Worm (Caenorhabditis elegans) whole organism, L1 larva: ENCODE measurements around the gene F23A7.5.

Source experiments
- C04F5.9 ChIP-seq: sonication (generic microtip); optimal IDR thresholded peaks from 2 replicates; lab custom pipeline; 2016; ENCODE audit warnings: missing genetic modification characterization, missing compliant biosample characterization
- F16B12.6 ChIP-seq: fragments of 150-350 bp; optimal IDR thresholded peaks from 2 replicates; lab custom pipeline; 2014; ENCODE audit warnings: missing biosample characterization, missing genetic modification characterization
- Y116A8C.19 ChIP-seq: sonication (generic microtip); optimal IDR thresholded peaks from 2 replicates; lab custom pipeline; 2016; ENCODE audit warnings: missing compliant biosample characterization, missing genetic modification characterization, borderline replicate concordance
- aha-1 ChIP-seq: fragments of 150-350 bp; optimal IDR thresholded peaks from 2 replicates; lab custom pipeline; 2014; ENCODE audit warnings: missing biosample characterization, missing genetic modification characterization
- aly-2 ChIP-seq: fragments of 150-350 bp; optimal IDR thresholded peaks from 2 replicates; lab custom pipeline; 2014; ENCODE audit warnings: missing biosample characterization, missing genetic modification characterization
- blmp-1 ChIP-seq: fragments of 150-350 bp; optimal IDR thresholded peaks from 2 replicates; lab custom pipeline; 2014; ENCODE audit warnings: missing biosample characterization, missing genetic modification characterization
- ceh-88 ChIP-seq: fragments of 200-800 bp; sonication (Bioruptor generic); IDR thresholded peaks from 2 replicates; pipeline ENCODE4 v1.3.6; 2022; ENCODE audit warnings: missing genetic modification characterization, missing compliant biosample characterization
- ces-1 ChIP-seq: fragments of 150-350 bp; optimal IDR thresholded peaks from 2 replicates; lab custom pipeline; 2014; ENCODE audit warnings: missing biosample characterization, missing genetic modification reagents, missing genetic modification characterization
- dpl-1 ChIP-seq, 3 experiments: fragments of 150-350 bp in 2 of 3; sonication (generic microtip) in 1 of 3; optimal IDR thresholded peaks; 2 replicates each; lab custom pipeline; 2014 to 2017; ENCODE audit warnings: missing biosample characterization in 3 of 3, missing genetic modification characterization in 3 of 3, missing genetic modification reagents in 3 of 3
- dsc-1 ChIP-seq: sonication (generic microtip); optimal IDR thresholded peaks from 2 replicates; lab custom pipeline; 2016; ENCODE audit warnings: mild to moderate bottlenecking, missing genetic modification characterization, missing compliant biosample characterization
- efl-3 ChIP-seq: fragments of 200-800 bp; sonication (Bioruptor generic); optimal IDR thresholded peaks from 2 replicates; lab custom pipeline; 2018; ENCODE audit warnings: mild to moderate bottlenecking, missing genetic modification characterization, missing compliant biosample characterization
- elt-2 ChIP-seq: sonication (generic microtip); optimal IDR thresholded peaks from 2 replicates; lab custom pipeline; 2016; ENCODE audit warnings: missing genetic modification characterization, mild to moderate bottlenecking, inconsistent platforms, missing compliant biosample characterization, missing genetic modification reagents
- elt-3 ChIP-seq, 6 experiments: fragments of 150-350 bp in 1 of 6; sonication (generic microtip); optimal IDR thresholded peaks; 2 replicates each; lab custom pipeline; 2017 to 2018; ENCODE audit warnings: missing biosample characterization in 6 of 6, missing genetic modification characterization in 6 of 6, inconsistent platforms in 1 of 6
- fkh-4 ChIP-seq: sonication (generic microtip); optimal IDR thresholded peaks from 2 replicates; lab custom pipeline; 2016; ENCODE audit warnings: missing compliant biosample characterization, missing genetic modification characterization, borderline replicate concordance
- fkh-8 ChIP-seq: sonication (generic microtip); optimal IDR thresholded peaks from 2 replicates; lab custom pipeline; 2016; ENCODE audit warnings: mild to moderate bottlenecking, missing genetic modification characterization, missing compliant biosample characterization
- grh-1 ChIP-seq: fragments of 200-800 bp; sonication (Bioruptor generic); IDR thresholded peaks from 2 replicates; pipeline ENCODE4 v1.3.6; 2022; ENCODE audit warnings: missing genetic modification reagents, missing genetic modification characterization, missing compliant biosample characterization
- lin-14 ChIP-seq: fragments of 200-800 bp; sonication (Bioruptor generic); optimal IDR thresholded peaks from 2 replicates; lab custom pipeline; 2018; ENCODE audit warnings: mild to moderate bottlenecking, missing genetic modification characterization, moderate library complexity, missing compliant biosample characterization
- lin-15B ChIP-seq: fragments of 150-350 bp; sonication (generic microtip); optimal IDR thresholded peaks from 3 replicates; lab custom pipeline; 2014; ENCODE audit warnings: missing biosample characterization, missing genetic modification characterization
- lin-35 ChIP-seq, 2 experiments: fragments of 150-350 bp; optimal IDR thresholded peaks; 2 replicates each; lab custom pipeline; 2014; ENCODE audit warnings: missing biosample characterization in 2 of 2, missing genetic modification characterization in 2 of 2, missing genetic modification reagents in 2 of 2
- lin-39 ChIP-seq: fragments of 150-350 bp; optimal IDR thresholded peaks from 2 replicates; lab custom pipeline; 2014; ENCODE audit warnings: missing biosample characterization, missing genetic modification reagents, missing genetic modification characterization
- lir-3 ChIP-seq: sonication (generic microtip); optimal IDR thresholded peaks from 2 replicates; lab custom pipeline; 2016; ENCODE audit warnings: mild to moderate bottlenecking, missing genetic modification characterization, moderate library complexity, missing compliant biosample characterization; ENCODE audit not compliant: poor library complexity
- lsy-2 ChIP-seq, 2 experiments: fragments of 150-350 bp; optimal IDR thresholded peaks; 2 replicates each; lab custom pipeline; 2014; ENCODE audit warnings: missing biosample characterization in 2 of 2, missing genetic modification characterization in 2 of 2
- mab-9 ChIP-seq: fragments of 200-800 bp; sonication (Bioruptor generic); IDR thresholded peaks from 2 replicates; pipeline ENCODE4 v1.3.6; 2022; ENCODE audit warnings: missing genetic modification reagents, missing genetic modification characterization, missing compliant biosample characterization
- mep-1 ChIP-seq: fragments of 150-350 bp; optimal IDR thresholded peaks from 2 replicates; lab custom pipeline; 2014; ENCODE audit warnings: missing biosample characterization, missing genetic modification characterization
- nhr-12 ChIP-seq: sonication (generic microtip); optimal IDR thresholded peaks from 2 replicates; lab custom pipeline; 2017; ENCODE audit warnings: missing biosample characterization, missing genetic modification characterization
- nhr-19 ChIP-seq: fragments of 200-800 bp; sonication (Bioruptor generic); conservative IDR thresholded peaks from 2 replicates; pipeline ENCODE4 v1.3.6; 2022; ENCODE audit warnings: missing genetic modification characterization, missing compliant biosample characterization
- nhr-20 ChIP-seq: sonication (generic microtip); optimal IDR thresholded peaks from 2 replicates; lab custom pipeline; 2016; ENCODE audit warnings: mild to moderate bottlenecking, missing genetic modification characterization, missing compliant biosample characterization
- nhr-237 ChIP-seq: fragments of 150-350 bp; optimal IDR thresholded peaks from 2 replicates; lab custom pipeline; 2014; ENCODE audit warnings: missing biosample characterization, missing genetic modification characterization
- nhr-28 ChIP-seq: fragments of 150-350 bp; optimal IDR thresholded peaks from 2 replicates; lab custom pipeline; 2014; ENCODE audit warnings: missing biosample characterization, missing genetic modification characterization
- nhr-71 ChIP-seq: sonication (generic microtip); optimal IDR thresholded peaks from 2 replicates; lab custom pipeline; 2016; ENCODE audit warnings: mild to moderate bottlenecking, missing genetic modification characterization, moderate library complexity, missing compliant biosample characterization
- nhr-85 ChIP-seq: sonication (generic microtip); peaks from one replicate; lab custom pipeline; 2016; ENCODE audit warnings: missing genetic modification characterization, inconsistent platforms, missing compliant biosample characterization
- nhr-90 ChIP-seq: sonication (generic microtip); optimal IDR thresholded peaks from 2 replicates; lab custom pipeline; 2016; ENCODE audit warnings: mild to moderate bottlenecking, missing genetic modification characterization, missing compliant biosample characterization; ENCODE audit not compliant: poor library complexity
- pag-3 ChIP-seq: sonication (generic microtip); optimal IDR thresholded peaks from 2 replicates; lab custom pipeline; 2017; ENCODE audit warnings: missing genetic modification characterization, mild to moderate bottlenecking, missing compliant biosample characterization, antibody characterized with exemption, borderline replicate concordance; ENCODE audit not compliant: insufficient read depth
- skn-1 ChIP-seq: fragments of 150-350 bp; optimal IDR thresholded peaks from 2 replicates; lab custom pipeline; 2014; ENCODE audit warnings: missing biosample characterization, missing genetic modification characterization
- snpc-4 ChIP-seq: fragments of 150-350 bp; optimal IDR thresholded peaks from 2 replicates; lab custom pipeline; 2014; ENCODE audit warnings: missing biosample characterization, missing genetic modification characterization
- snu-23 ChIP-seq: sonication (generic microtip); optimal IDR thresholded peaks from 2 replicates; lab custom pipeline; 2016; ENCODE audit warnings: missing genetic modification characterization, missing compliant biosample characterization
- sox-4 ChIP-seq: sonication (generic microtip); optimal IDR thresholded peaks from 2 replicates; lab custom pipeline; 2016; ENCODE audit warnings: missing genetic modification characterization, missing compliant biosample characterization
- sptf-1 ChIP-seq: fragments of 150-350 bp; optimal IDR thresholded peaks from 2 replicates; lab custom pipeline; 2014; ENCODE audit warnings: missing biosample characterization, missing genetic modification characterization
- unc-130 ChIP-seq: fragments of 150-350 bp; optimal IDR thresholded peaks from 2 replicates; lab custom pipeline; 2017; ENCODE audit warnings: missing biosample characterization, missing genetic modification characterization, inconsistent platforms
- unc-62 ChIP-seq: fragments of 150-350 bp; optimal IDR thresholded peaks from 2 replicates; lab custom pipeline; 2014; ENCODE audit warnings: missing biosample characterization, missing genetic modification reagents, missing genetic modification characterization
- unc-98 ChIP-seq: fragments of 200-800 bp; sonication (Bioruptor generic); IDR thresholded peaks from 2 replicates; pipeline ENCODE4 v1.3.6; 2022; ENCODE audit warnings: missing genetic modification characterization, missing compliant biosample characterization
- xbp-1 ChIP-seq: sonication (generic microtip); optimal IDR thresholded peaks from 2 replicates; lab custom pipeline; 2016; ENCODE audit warnings: missing genetic modification characterization, missing compliant biosample characterization
- zag-1 ChIP-seq: fragments of 150-350 bp; optimal IDR thresholded peaks from 2 replicates; lab custom pipeline; 2014; ENCODE audit warnings: missing biosample characterization, missing genetic modification characterization

F23A7.5 gene

ce11 chrX:16258503-16258902, 29.8 kb downstream of the F23A7.5 start:
- TF ChIP-seq skn-1 (tag; lab: Kevin White, UChicago) (no peak), lir-3 (tag; lab: Kevin White, UChicago) (no peak), C04F5.9 (tag; lab: Kevin White, UChicago) (no peak), fkh-8 (no peak), xbp-1 (no peak), zag-1 (no peak), elt-2 (tag; lab: Kevin White, UChicago) (no peak), nhr-90 (no peak), fkh-4 (no peak), aha-1 (tag; lab: Kevin White, UChicago) (no peak)

- peak; percentile 43 for TF ChIP-seq elt-2 (tag; lab: Kevin White, UChicago)
- no peak for TF ChIP-seq mab-9 (GFP tag; lab: Robert Waterston, UW)
- TF ChIP-seq lin-14: no peak
Observed at ce11 chrX:16260077-16260476, 31.4 kb downstream of the F23A7.5 start.

- TF ChIP-seq nhr-28 (no peak), lin-14 (no peak), dpl-1 (GFP tag; optimal IDR thresholded peaks at IDR 0.05; lab: Kevin White, UChicago) (no peak), nhr-90 (peak; percentile 7), lin-35 (GFP tag; optimal IDR thresholded peaks at IDR 0.05; lab: Kevin White, UChicago) (peak in 1 of 2 experiments; percentile 13), nhr-71 (peak; percentile 9), elt-2 (tag; lab: Kevin White, UChicago) (peak; percentile 40), lsy-2 (tag; optimal IDR thresholded peaks at IDR 0.05; lab: Kevin White, UChicago) (no peak)
Observed at ce11 chrX:16261993-16262392, 33.3 kb downstream of the F23A7.5 start, which contains the start of gene sgk-1. Gene sgk-1, minus strand, starts transcription at chrX:16262122.

- peak in 1 of 2 experiments; percentile 6 for TF ChIP-seq lsy-2 (tag; optimal IDR thresholded peaks at IDR 0.05; lab: Kevin White, UChicago)
- no peak for TF ChIP-seq ceh-88 (GFP tag; lab: Robert Waterston, UW)
- peak; percentile 36 for TF ChIP-seq nhr-71
- peak; percentile 6 for TF ChIP-seq unc-130 (tag; lab: Kevin White, UChicago)
- peak in 1 of 2 experiments; percentile 10 for TF ChIP-seq lin-35 (GFP tag; optimal IDR thresholded peaks at IDR 0.05; lab: Kevin White, UChicago)
- peak; percentile 45 for TF ChIP-seq snu-23
- TF ChIP-seq elt-3 (tag; optimal IDR thresholded peaks at IDR 0.05; lab: Kevin White, UChicago): peak in 4 of 6 experiments; percentile 25 to 80 (median 64)
- TF ChIP-seq pag-3 (tag; lab: Kevin White, UChicago): no peak
- TF ChIP-seq lin-14: peak; percentile 80
- no peak for TF ChIP-seq unc-98
- TF ChIP-seq nhr-90: peak; percentile 53
- 0 out of 2 replicates have a peak, but pooled peaks have one; percentile 15 for TF ChIP-seq nhr-19 (GFP tag; lab: Robert Waterston, UW)
- TF ChIP-seq blmp-1: peak; percentile 80
- no peak for TF ChIP-seq nhr-28
- peak; percentile 89 for TF ChIP-seq nhr-85 (tag; lab: Kevin White, UChicago)
- TF ChIP-seq nhr-20 (tag; lab: Kevin White, UChicago): peak; percentile 27
- TF ChIP-seq mep-1 (tag; lab: Kevin White, UChicago): peak; percentile 61
- no peak for TF ChIP-seq dsc-1 (tag; lab: Kevin White, UChicago)
Observed at ce11 chrX:16263287-16263686, 34.6 kb downstream of the F23A7.5 start.

- TF ChIP-seq F16B12.6 (tag; lab: Kevin White, UChicago) (no peak), efl-3 (GFP tag; lab: Kevin White, UChicago) (peak; percentile 48), nhr-85 (tag; lab: Kevin White, UChicago) (peak; percentile 94), blmp-1 (peak; percentile 66), sox-4 (tag; lab: Kevin White, UChicago) (no peak), zag-1 (no peak), C04F5.9 (tag; lab: Kevin White, UChicago) (no peak), aly-2 (tag; lab: Kevin White, UChicago) (no peak), nhr-12 (tag; lab: Kevin White, UChicago) (no peak), nhr-90 (peak; percentile 18), snpc-4 (no peak), nhr-237 (no peak), lin-15B (tag; lab: Kevin White, UChicago) (no peak), lin-39 (tag; lab: Kevin White, UChicago) (peak; percentile 12), Y116A8C.19 (tag; lab: Kevin White, UChicago) (no peak), unc-62 (GFP tag; lab: Kevin White, UChicago) (no peak), ceh-88 (GFP tag; lab: Robert Waterston, UW) (no peak), sptf-1 (tag; lab: Kevin White, UChicago) (no peak), ces-1 (GFP tag; lab: Kevin White, UChicago) (no peak), grh-1 (GFP tag; lab: Robert Waterston, UW) (0 out of 2 replicates have a peak, but pooled peaks have one; percentile 22)
Observed at ce11 chrX:16265636-16266384, 37.1 kb downstream of the F23A7.5 start, which contains the start of gene mua-6. Gene mua-6, minus strand, starts transcription at chrX:16265686.
